Fruit fly (Drosophila melanogaster) whole organism, embryonic: ENCODE data around the gene Dlg5.

ENCODE experiments used
- CG10274 ChIP-seq: fragments of 200-800 bp; sonication (Bioruptor generic); optimal IDR thresholded peaks from 3 replicates; lab custom pipeline; 2017; ENCODE audit warnings: missing biosample characterization, mild to moderate bottlenecking, missing genetic modification characterization
- CG1233 ChIP-seq: fragments of 200-800 bp; sonication (Bioruptor generic); optimal IDR thresholded peaks from 4 replicates; lab custom pipeline; 2018; ENCODE audit warnings: missing biosample characterization, mild to moderate bottlenecking, missing genetic modification characterization
- CG15514 ChIP-seq: fragments of 200-800 bp; sonication (Bioruptor generic); optimal IDR thresholded peaks from 3 replicates; lab custom pipeline; 2017; ENCODE audit warnings: missing biosample characterization, missing genetic modification characterization, mild to moderate bottlenecking, moderate library complexity, missing genetic modification reagents
- CG1602 ChIP-seq: fragments of 200-800 bp; sonication (Bioruptor generic); optimal IDR thresholded peaks from 3 replicates; lab custom pipeline; 2016; ENCODE audit warnings: missing biosample characterization, missing genetic modification characterization
- CG1603 ChIP-seq: fragments of 200-800 bp; sonication (Bioruptor generic); optimal IDR thresholded peaks from 2 replicates; lab custom pipeline; 2019; ENCODE audit warnings: missing biosample characterization, mild to moderate bottlenecking, missing genetic modification characterization, moderate library complexity
- CG18599 ChIP-seq: fragments of 200-800 bp; sonication (Bioruptor generic); optimal IDR thresholded peaks from 3 replicates; lab custom pipeline; 2017; ENCODE audit warnings: missing biosample characterization, missing genetic modification characterization, mild to moderate bottlenecking, moderate library complexity, missing genetic modification reagents
- CG2116 ChIP-seq: fragments of 200-800 bp; sonication (Bioruptor generic); optimal IDR thresholded peaks from 3 replicates; lab custom pipeline; 2018; ENCODE audit warnings: missing biosample characterization, mild to moderate bottlenecking, missing genetic modification characterization
- CG33557 ChIP-seq: fragments of 200-800 bp; sonication (Bioruptor generic); optimal IDR thresholded peaks from 2 replicates; lab custom pipeline; 2019; ENCODE audit warnings: missing biosample characterization, mild to moderate bottlenecking, missing genetic modification characterization, moderate library complexity
- CG34422 ChIP-seq: fragments of 200-800 bp; sonication (Bioruptor generic); IDR thresholded peaks from 3 replicates; pipeline ENCODE4 v1.3.6; 2022; ENCODE audit warnings: missing biosample characterization, missing genetic modification characterization
- CG3995 ChIP-seq: fragments of 200-800 bp; sonication (Bioruptor generic); optimal IDR thresholded peaks from 3 replicates; lab custom pipeline; 2016; ENCODE audit warnings: missing biosample characterization, missing genetic modification characterization
- CG42726 ChIP-seq: fragments of 200-800 bp; sonication (Bioruptor generic); IDR thresholded peaks from 2 replicates; pipeline ENCODE4 v1.3.6; 2022; ENCODE audit warnings: missing biosample characterization, missing genetic modification characterization; ENCODE audit not compliant: partially characterized antibody
- CG43689 ChIP-seq: fragments of 200-800 bp; sonication (Bioruptor generic); IDR thresholded peaks from 2 replicates; pipeline ENCODE4 v1.3.6; 2022; ENCODE audit warnings: missing biosample characterization, missing genetic modification characterization
- CG5180 ChIP-seq: fragments of 200-800 bp; sonication (Bioruptor generic); optimal IDR thresholded peaks from 3 replicates; lab custom pipeline; 2017; ENCODE audit warnings: missing biosample characterization, missing genetic modification characterization, mild to moderate bottlenecking, moderate library complexity, missing genetic modification reagents
- CG6854 ChIP-seq: fragments of 200-800 bp; sonication (Bioruptor generic); optimal IDR thresholded peaks from 3 replicates; lab custom pipeline; 2017; ENCODE audit warnings: missing biosample characterization, mild to moderate bottlenecking, missing genetic modification characterization
- CG7928 ChIP-seq: fragments of 200-800 bp; sonication (Bioruptor generic); optimal IDR thresholded peaks from 2 replicates; lab custom pipeline; 2017; ENCODE audit warnings: missing biosample characterization, mild to moderate bottlenecking, missing genetic modification characterization
- CG8924 ChIP-seq: fragments of 200-800 bp; optimal IDR thresholded peaks from 3 replicates; lab custom pipeline; 2019; ENCODE audit warnings: missing biosample characterization, mild to moderate bottlenecking, missing genetic modification characterization, moderate library complexity
- CkIIα-i1 ChIP-seq: fragments of 200-800 bp; sonication (Bioruptor generic); IDR thresholded peaks from 2 replicates; pipeline ENCODE4 v1.3.6; 2022; ENCODE audit warnings: missing biosample characterization, missing genetic modification characterization
- Doc2 ChIP-seq: fragments of 200-800 bp; sonication (Bioruptor generic); IDR thresholded peaks from 2 replicates; pipeline ENCODE4 v1.3.6; 2022; ENCODE audit warnings: missing biosample characterization, missing genetic modification characterization
- Dp ChIP-seq: fragments of 200-800 bp; sonication (Bioruptor generic); optimal IDR thresholded peaks from 2 replicates; lab custom pipeline; 2018; ENCODE audit warnings: missing biosample characterization, mild to moderate bottlenecking, missing genetic modification characterization, moderate library complexity
- H2.0 ChIP-seq: fragments of 200-800 bp; sonication (Bioruptor generic); IDR thresholded peaks from 2 replicates; pipeline ENCODE4 v1.3.6; 2022; ENCODE audit warnings: missing biosample characterization, missing genetic modification characterization
- HLH4C ChIP-seq: fragments of 200-800 bp; sonication (Bioruptor generic); IDR thresholded peaks from 3 replicates; pipeline ENCODE4 v1.3.6; 2022; ENCODE audit warnings: missing biosample characterization, missing genetic modification characterization; ENCODE audit not compliant: partially characterized antibody
- Lim3 ChIP-seq: fragments of 200-800 bp; sonication (Bioruptor generic); IDR thresholded peaks from 2 replicates; pipeline ENCODE4 v1.3.6; 2022; ENCODE audit warnings: missing biosample characterization, missing genetic modification characterization
- MBD-R2 ChIP-seq: fragments of 200-800 bp; sonication (Bioruptor generic); IDR thresholded peaks from 2 replicates; pipeline ENCODE4 v1.3.6; 2022; ENCODE audit warnings: missing biosample characterization, missing genetic modification characterization
- Opbp ChIP-seq: fragments of 200-800 bp; sonication (Bioruptor generic); IDR thresholded peaks from 3 replicates; pipeline ENCODE4 v1.3.6; 2022; ENCODE audit warnings: missing biosample characterization, missing genetic modification characterization; ENCODE audit not compliant: partially characterized antibody
- Pdp1 ChIP-seq, 2 experiments: fragments of 200-800 bp; sonication (Bioruptor generic); optimal IDR thresholded peaks; 3 replicates each; lab custom pipeline; 2016; ENCODE audit warnings: missing biosample characterization in 2 of 2, missing genetic modification characterization in 2 of 2, mild to moderate bottlenecking in 1 of 2, moderate library complexity in 1 of 2
- Ptx1 ChIP-seq: fragments of 200-800 bp; sonication (Bioruptor generic); IDR thresholded peaks from 2 replicates; pipeline ENCODE4 v1.3.6; 2022; ENCODE audit warnings: missing biosample characterization, missing genetic modification characterization
- Vsx1 ChIP-seq: fragments of 200-800 bp; sonication (Bioruptor generic); optimal IDR thresholded peaks from 2 replicates; lab custom pipeline; 2017; ENCODE audit warnings: missing biosample characterization, mild to moderate bottlenecking, missing genetic modification characterization, missing genetic modification reagents
- al ChIP-seq: fragments of 200-800 bp; sonication (Bioruptor generic); IDR thresholded peaks from 2 replicates; pipeline ENCODE4 v1.3.6; 2022; ENCODE audit warnings: missing biosample characterization, missing genetic modification characterization
- bsh ChIP-seq, 2 experiments: fragments of 200-800 bp; sonication (Bioruptor generic); optimal IDR thresholded peaks; 2 replicates each; lab custom pipeline; 2017 to 2018; ENCODE audit warnings: mild to moderate bottlenecking in 2 of 2, missing biosample characterization in 2 of 2, missing genetic modification characterization in 2 of 2, moderate library complexity in 1 of 2
- chinmo ChIP-seq: fragments of 200-800 bp; sonication (Bioruptor generic); IDR thresholded peaks from 4 replicates; pipeline ENCODE4 v1.3.6; 2022; ENCODE audit warnings: missing biosample characterization, missing genetic modification characterization; ENCODE audit not compliant: partially characterized antibody
- chn ChIP-seq: fragments of 200-800 bp; sonication (Bioruptor generic); optimal IDR thresholded peaks from 2 replicates; lab custom pipeline; 2016; ENCODE audit warnings: missing biosample characterization, missing genetic modification characterization
- gsb ChIP-seq: fragments of 200-800 bp; sonication (Bioruptor generic); IDR thresholded peaks from 2 replicates; pipeline ENCODE4 v1.3.6; 2022; ENCODE audit warnings: missing biosample characterization, missing genetic modification characterization
- hbn ChIP-seq: fragments of 200-800 bp; sonication (Bioruptor generic); IDR thresholded peaks from 2 replicates; pipeline ENCODE4 v1.3.6; 2022; ENCODE audit warnings: missing biosample characterization, missing genetic modification characterization; ENCODE audit not compliant: partially characterized antibody
- kah ChIP-seq: fragments of 200-800 bp; sonication (Bioruptor generic); optimal IDR thresholded peaks from 2 replicates; lab custom pipeline; 2018; ENCODE audit warnings: missing biosample characterization, mild to moderate bottlenecking, missing genetic modification characterization
- luna ChIP-seq: fragments of 200-800 bp; sonication (Bioruptor generic); optimal IDR thresholded peaks from 2 replicates; lab custom pipeline; 2016; ENCODE audit warnings: missing biosample characterization, missing genetic modification characterization
- nerfin-2 ChIP-seq: fragments of 200-800 bp; sonication (Bioruptor generic); IDR thresholded peaks from 2 replicates; pipeline ENCODE4 v1.3.6; 2022; ENCODE audit warnings: missing biosample characterization, missing genetic modification characterization; ENCODE audit not compliant: partially characterized antibody
- p53 ChIP-seq: fragments of 200-800 bp; sonication (Bioruptor generic); optimal IDR thresholded peaks from 2 replicates; lab custom pipeline; 2016; ENCODE audit warnings: missing biosample characterization, missing genetic modification characterization
- peb ChIP-seq: fragments of 200-800 bp; sonication (Bioruptor generic); IDR thresholded peaks from 2 replicates; pipeline ENCODE4 v1.3.6; 2022; ENCODE audit warnings: missing biosample characterization, missing genetic modification characterization
- pros ChIP-seq: fragments of 200-800 bp; sonication (Bioruptor generic); optimal IDR thresholded peaks from 3 replicates; lab custom pipeline; 2019; ENCODE audit warnings: missing biosample characterization, mild to moderate bottlenecking, missing genetic modification characterization, moderate library complexity
- repo ChIP-seq: fragments of 200-800 bp; sonication (Bioruptor generic); optimal IDR thresholded peaks from 2 replicates; lab custom pipeline; 2016; ENCODE audit warnings: missing biosample characterization, missing genetic modification characterization
- sna ChIP-seq: fragments of 200-800 bp; sonication (Bioruptor generic); IDR thresholded peaks from 2 replicates; pipeline ENCODE4 v1.3.6; 2022; ENCODE audit warnings: missing biosample characterization, missing genetic modification characterization; ENCODE audit not compliant: partially characterized antibody
- sob ChIP-seq: fragments of 200-800 bp; sonication (Bioruptor generic); IDR thresholded peaks from 2 replicates; pipeline ENCODE4 v1.3.6; 2022; ENCODE audit warnings: missing biosample characterization, missing genetic modification characterization
- sqz ChIP-seq: fragments of 200-800 bp; sonication (Bioruptor generic); optimal IDR thresholded peaks from 3 replicates; lab custom pipeline; 2018; ENCODE audit warnings: missing biosample characterization, mild to moderate bottlenecking, missing genetic modification characterization
- tna ChIP-seq: fragments of 200-800 bp; sonication (Bioruptor generic); IDR thresholded peaks from 2 replicates; pipeline ENCODE4 v1.3.6; 2022; ENCODE audit warnings: missing biosample characterization, missing genetic modification characterization; ENCODE audit not compliant: partially characterized antibody
- twi ChIP-seq: fragments of 200-800 bp; optimal IDR thresholded peaks from 2 replicates; lab custom pipeline; 2019; ENCODE audit warnings: missing biosample characterization, mild to moderate bottlenecking, missing genetic modification characterization, moderate library complexity
- vnd ChIP-seq: fragments of 200-800 bp; sonication (Bioruptor generic); IDR thresholded peaks from 3 replicates; pipeline ENCODE4 v1.3.6; 2022; ENCODE audit warnings: missing biosample characterization, missing genetic modification characterization; ENCODE audit not compliant: partially characterized antibody
- zf30C ChIP-seq: fragments of 200-800 bp; sonication (Bioruptor generic); optimal IDR thresholded peaks from 3 replicates; lab custom pipeline; 2018; ENCODE audit warnings: missing biosample characterization, mild to moderate bottlenecking, missing genetic modification characterization

The Dlg5 gene

dm6 chr2L:11516526-11517441 lies at the start of gene Dlg5, which contains the start of gene CG4970:
Gene Dlg5, minus strand, starts transcription at chr2L:11517081.
Gene CG4970, plus strand, starts transcription at chr2L:11517391.
- TF ChIP-seq CG2116 (GFP tag; lab: Kevin White, UChicago), result peak; percentile 78
- TF ChIP-seq CG3995 (GFP tag; lab: Kevin White, UChicago), result peak; percentile 12
- TF ChIP-seq CG42726 (GFP tag; lab: Robert Waterston, UW), result 0 out of 2 replicates have a peak, but pooled peaks have one; percentile 13
- TF ChIP-seq CG15514 (GFP tag; lab: Kevin White, UChicago), result peak; percentile 80
- TF ChIP-seq chinmo, result peak; percentile 78; the same call in 2 of the 4 replicates
- TF ChIP-seq pros (GFP tag; lab: Kevin White, UChicago), result peak; percentile 37
- TF ChIP-seq Pdp1 (GFP tag; optimal IDR thresholded peaks at IDR 0.05; lab: Kevin White, UChicago), result peak in 1 of 2 experiments; percentile 97
- no peak for TF ChIP-seq Doc2
- peak; percentile 85 for TF ChIP-seq chn (GFP tag; lab: Kevin White, UChicago)
- no peak for TF ChIP-seq CG8924 (tag; lab: Kevin White, UChicago)
- TF ChIP-seq vnd (GFP tag; lab: Robert Waterston, UW), result peak; percentile 55
- TF ChIP-seq CG18599 (GFP tag; lab: Kevin White, UChicago), result peak; percentile 37
- peak; percentile 66; the same call in 1 of the 2 replicates for TF ChIP-seq sna
- TF ChIP-seq twi, result no peak
- TF ChIP-seq CG43689 (GFP tag; lab: Robert Waterston, UW), result no peak
- TF ChIP-seq al (GFP tag; lab: Robert Waterston, UW), result no peak
- peak; percentile 17 for TF ChIP-seq p53
- TF ChIP-seq luna (GFP tag; lab: Kevin White, UChicago), result no peak
- TF ChIP-seq gsb, result no peak
- TF ChIP-seq CG33557, result no peak
- peak; percentile 67; the same call in 1 of the 2 replicates for TF ChIP-seq hbn (GFP tag; lab: Robert Waterston, UW)
- no peak for TF ChIP-seq CG7928 (GFP tag; lab: Kevin White, UChicago)
- no peak for TF ChIP-seq repo (GFP tag; lab: Kevin White, UChicago)
- peak; percentile 66; the same call in 1 of the 2 replicates for TF ChIP-seq nerfin-2 (GFP tag; lab: Robert Waterston, UW)
- no peak for TF ChIP-seq H2.0 (GFP tag; lab: Robert Waterston, UW)
- no peak; the same call in 1 of the 2 replicates for TF ChIP-seq MBD-R2 (GFP tag; lab: Robert Waterston, UW)
- TF ChIP-seq tna (GFP tag; lab: Robert Waterston, UW), result peak; percentile 69
- TF ChIP-seq Lim3 (GFP tag; lab: Robert Waterston, UW), result no peak
- no peak for TF ChIP-seq Vsx1 (GFP tag; lab: Kevin White, UChicago)
- TF ChIP-seq kah (GFP tag; lab: Kevin White, UChicago), result peak; percentile 61
- no peak for TF ChIP-seq sqz (GFP tag; lab: Kevin White, UChicago)
- peak; percentile 73 for TF ChIP-seq HLH4C (GFP tag; lab: Robert Waterston, UW)
- no peak for TF ChIP-seq Ptx1
- TF ChIP-seq CG5180 (GFP tag; lab: Kevin White, UChicago), result peak; percentile 72
- TF ChIP-seq sob, result no peak
- TF ChIP-seq CG1602 (GFP tag; lab: Kevin White, UChicago), result no peak
- peak; percentile 88 for TF ChIP-seq CG34422
- no peak for TF ChIP-seq bsh (GFP tag; optimal IDR thresholded peaks at IDR 0.05; lab: Kevin White, UChicago)
- TF ChIP-seq Dp (GFP tag; lab: Kevin White, UChicago), result peak; percentile 64
- no peak for TF ChIP-seq CkIIα-i1 (GFP tag; lab: Robert Waterston, UW)
- TF ChIP-seq zf30C (GFP tag; lab: Kevin White, UChicago), result no peak
- TF ChIP-seq Opbp, result peak; percentile 85
- no peak for TF ChIP-seq CG10274 (GFP tag; lab: Kevin White, UChicago)
- TF ChIP-seq CG6854 (GFP tag; lab: Kevin White, UChicago), result no peak
- no peak for TF ChIP-seq peb (GFP tag; lab: Robert Waterston, UW)
- TF ChIP-seq CG1233 (GFP tag; lab: Kevin White, UChicago), result peak; percentile 7
- TF ChIP-seq CG1603 (tag; lab: Kevin White, UChicago), result peak; percentile 81
